Fruit fly (Drosophila melanogaster): ENCODE results near the gene Ilp8.

Ilp8 gene

DNA sequence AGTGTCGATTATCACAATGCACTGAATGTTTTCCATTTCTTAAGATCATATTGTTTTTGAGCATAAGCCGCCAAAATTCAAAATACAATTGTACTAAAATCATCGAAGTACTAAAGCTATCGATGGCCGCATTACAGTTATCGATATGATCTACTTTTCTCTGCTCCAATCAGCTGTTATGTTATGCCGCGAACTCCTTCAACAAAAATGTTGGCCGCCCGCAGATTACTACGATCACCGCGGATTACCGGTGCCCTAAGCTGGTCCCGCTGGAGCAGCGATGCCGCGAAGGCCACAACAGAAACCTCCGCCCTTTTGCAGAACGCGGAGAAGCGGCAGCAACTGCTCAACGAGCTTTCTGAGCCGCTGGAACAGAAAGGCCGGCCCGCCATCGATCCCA, 3.6 kb upstream of the Ilp8 start, which contains the start of gene beg (continued):
- TF ChIP-seq CG10147 (GFP tag; optimal IDR thresholded peaks at IDR 0.05) (no peak), Hr78 (GFP tag; optimal IDR thresholded peaks at IDR 0.05) (no peak), CG6654 (GFP tag; optimal IDR thresholded peaks at IDR 0.05) (no peak), CHES-1-like (GFP tag; optimal IDR thresholded peaks at IDR 0.05) (no peak), HLH4C (GFP tag; IDR thresholded peaks at IDR 0.05; ENCODE audit: partially characterized antibody) (peak; percentile 81), CG18262 (tag; optimal IDR thresholded peaks at IDR 0.05) (no peak), ind (GFP tag; optimal IDR thresholded peaks at IDR 0.05) (no peak), Lpt (GFP tag; optimal IDR thresholded peaks at IDR 0.05) (no peak), H15 (GFP tag; IDR thresholded peaks at IDR 0.05) (no peak), Dp (GFP tag; optimal IDR thresholded peaks at IDR 0.05) (peak; percentile 90), fd96Cb (tag; optimal IDR thresholded peaks at IDR 0.05) (no peak), CG12659 (GFP tag; optimal IDR thresholded peaks at IDR 0.05) (no peak), usp (GFP tag; optimal IDR thresholded peaks at IDR 0.05) (no peak), ash1 (GFP tag; optimal IDR thresholded peaks at IDR 0.05) (no peak), CG9727 (GFP tag; optimal IDR thresholded peaks at IDR 0.05) (no peak), MBD-R2 (GFP tag; IDR thresholded peaks at IDR 0.05) (peak; percentile 87), lab (GFP tag; optimal IDR thresholded peaks at IDR 0.05) (no peak), gcm (GFP tag; optimal IDR thresholded peaks at IDR 0.05) (peak; percentile 63), CG32767 (GFP tag; IDR thresholded peaks at IDR 0.05) (no peak), CG13287 (GFP tag; IDR thresholded peaks at IDR 0.05; ENCODE audit: partially characterized antibody) (peak; percentile 86), hb (GFP tag; IDR thresholded peaks at IDR 0.05; ENCODE audit: partially characterized antibody) (0 out of 3 replicates have a peak, but pooled peaks have one; percentile 61), Dad (GFP tag; optimal IDR thresholded peaks at IDR 0.05) (no peak), HLH54F (GFP tag; optimal IDR thresholded peaks at IDR 0.05) (no peak), Sox102F (GFP tag; optimal IDR thresholded peaks at IDR 0.05) (no peak), CG17829 (tag; optimal IDR thresholded peaks at IDR 0.05) (no peak), BtbVII (GFP tag; optimal IDR thresholded peaks at IDR 0.05) (no peak), CG18011 (GFP tag; optimal IDR thresholded peaks at IDR 0.05) (no peak), fd64A (GFP tag; optimal IDR thresholded peaks at IDR 0.05) (no peak), PHDP (tag; optimal IDR thresholded peaks at IDR 0.05) (no peak), CG6689 (GFP tag; IDR thresholded peaks at IDR 0.05) (no peak), CG10462 (GFP tag; optimal IDR thresholded peaks at IDR 0.05) (no peak), CG34376 (GFP tag; optimal IDR thresholded peaks at IDR 0.05) (no peak), Hr39 (optimal IDR thresholded peaks at IDR 0.05) (no peak), amos (GFP tag; IDR thresholded peaks at IDR 0.05; ENCODE audit: partially characterized antibody) (peak; percentile 56; the same call in 1 of the 2 replicates), p53 (GFP tag; optimal IDR thresholded peaks at IDR 0.05) (no peak), CG11696 (GFP tag; IDR thresholded peaks at IDR 0.05) (no peak), ftz-f1 (GFP tag; optimal IDR thresholded peaks at IDR 0.05) (no peak), nom (GFP tag; optimal IDR thresholded peaks at IDR 0.05) (no peak), Max (GFP tag; optimal IDR thresholded peaks at IDR 0.05) (no peak), caup (GFP tag; optimal IDR thresholded peaks at IDR 0.05; ENCODE audit: severe bottlenecking) (no peak), nerfin-2 (GFP tag; IDR thresholded peaks at IDR 0.05; ENCODE audit: partially characterized antibody) (peak; percentile 79), Poxn (GFP tag; IDR thresholded peaks at IDR 0.05) (no peak), Six4 (GFP tag; optimal IDR thresholded peaks at IDR 0.05) (no peak), cad (GFP tag; optimal IDR thresholded peaks at IDR 0.05) (no peak), stwl (tag; optimal IDR thresholded peaks at IDR 0.05) (peak; percentile 20), stc (GFP tag; IDR thresholded peaks at IDR 0.05) (no peak), sqz (GFP tag; optimal IDR thresholded peaks at IDR 0.05) (no peak), Taf1 (GFP tag; IDR thresholded peaks at IDR 0.05) (no peak), salm (tag; optimal IDR thresholded peaks at IDR 0.05) (no peak), CG10431 (GFP tag; optimal IDR thresholded peaks at IDR 0.05) (no peak), pzg (GFP tag; optimal IDR thresholded peaks at IDR 0.05) (peak; percentile 42)
